Fruit fly (Drosophila melanogaster) whole organism, prepupa: ENCODE data around the gene CG8927.

ENCODE experiments used
- CG11762 ChIP-seq: fragments of 200-800 bp; sonication (Bioruptor generic); optimal IDR thresholded peaks from 3 replicates; lab custom pipeline; 2016; ENCODE audit warnings: missing biosample characterization, missing genetic modification characterization; ENCODE audit not compliant: insufficient read depth
- CG16779 ChIP-seq: fragments of 200-800 bp; sonication (Bioruptor generic); optimal IDR thresholded peaks from 3 replicates; lab custom pipeline; 2017; ENCODE audit warnings: missing biosample characterization, mild to moderate bottlenecking, missing genetic modification characterization
- CG4318 ChIP-seq: fragments of 200-800 bp; sonication (Bioruptor generic); optimal IDR thresholded peaks from 3 replicates; lab custom pipeline; 2017; ENCODE audit warnings: missing biosample characterization, mild to moderate bottlenecking, missing genetic modification characterization
- CG6163 ChIP-seq: fragments of 200-800 bp; sonication (Bioruptor generic); IDR thresholded peaks from 3 replicates; pipeline ENCODE4 v1.3.6; 2022; ENCODE audit warnings: missing biosample characterization, missing genetic modification characterization
- CG6854 ChIP-seq: fragments of 200-800 bp; sonication (Bioruptor generic); optimal IDR thresholded peaks from 2 replicates; lab custom pipeline; 2017; ENCODE audit warnings: missing biosample characterization, mild to moderate bottlenecking, missing genetic modification characterization
- CG9139 ChIP-seq: fragments of 200-800 bp; sonication (Bioruptor generic); optimal IDR thresholded peaks from 3 replicates; lab custom pipeline; 2017; ENCODE audit warnings: missing biosample characterization, mild to moderate bottlenecking, missing genetic modification characterization
- Hr4 ChIP-seq: fragments of 200-800 bp; sonication (Bioruptor generic); optimal IDR thresholded peaks from 3 replicates; lab custom pipeline; 2016; ENCODE audit warnings: missing biosample characterization, missing genetic modification characterization
- Met ChIP-seq: fragments of 200-800 bp; sonication (Bioruptor generic); optimal IDR thresholded peaks from 3 replicates; lab custom pipeline; 2016; ENCODE audit warnings: missing biosample characterization, missing genetic modification characterization
- dsx ChIP-seq: fragments of 200-800 bp; optimal IDR thresholded peaks from 3 replicates; lab custom pipeline; 2019; ENCODE audit warnings: missing biosample characterization, mild to moderate bottlenecking, missing genetic modification characterization, moderate library complexity; ENCODE audit not compliant: poor library complexity, severe bottlenecking
- esn ChIP-seq: fragments of 200-800 bp; sonication (Bioruptor generic); optimal IDR thresholded peaks from 2 replicates; lab custom pipeline; 2016; ENCODE audit warnings: missing biosample characterization, mild to moderate bottlenecking, missing genetic modification characterization, moderate library complexity
- ss ChIP-seq, 2 experiments: fragments of 200-800 bp; sonication (Bioruptor generic); optimal IDR thresholded peaks; 2 replicates in 1 of 2; 3 replicates in 1 of 2; lab custom pipeline; 2017 to 2018; ENCODE audit warnings: mild to moderate bottlenecking in 2 of 2, missing biosample characterization in 2 of 2, missing genetic modification characterization in 2 of 2, moderate library complexity in 1 of 2

- TF ChIP-seq CG9139 (GFP tag; lab: Kevin White, UChicago) (no peak), CG11762 (GFP tag; lab: Kevin White, UChicago) (no peak), CG6163 (GFP tag; lab: Robert Waterston, UW) (no peak), dsx (peak; percentile 87), esn (GFP tag; lab: Kevin White, UChicago) (no peak), ss (GFP tag; optimal IDR thresholded peaks at IDR 0.05; lab: Kevin White, UChicago) (no peak), CG4318 (GFP tag; lab: Kevin White, UChicago) (no peak), Hr4 (GFP tag; lab: Kevin White, UChicago) (no peak), CG16779 (tag; lab: Kevin White, UChicago) (no peak), Met (GFP tag; lab: Kevin White, UChicago) (no peak), CG6854 (peak; percentile 38)
These were observed 54.6 kb downstream of the CG8927 start for dm6 chr3R:16235215-16235937.
